Fruit fly (Drosophila melanogaster): ENCODE measurements around the gene ifc.

The ifc gene

dm6 chr2L:5943229-5944078 lies 42.7 kb upstream of the ifc start, which contains the start of the genes Sfp26Ad and Gpdh1 (continued):
- peak; percentile 91 for TF ChIP-seq ci (GFP tag; IDR thresholded peaks at IDR 0.05)
- TF ChIP-seq scrt (GFP tag; optimal IDR thresholded peaks at IDR 0.05): peak; percentile 36
- TF ChIP-seq grau (tag; optimal IDR thresholded peaks at IDR 0.05): peak; percentile 66
- TF ChIP-seq CG11696 (GFP tag; IDR thresholded peaks at IDR 0.05): no peak
- TF ChIP-seq vnd (GFP tag; IDR thresholded peaks at IDR 0.05; ENCODE audit: partially characterized antibody): no peak
- peak; percentile 2 for TF ChIP-seq fd102C (GFP tag; optimal IDR thresholded peaks at IDR 0.05)
- TF ChIP-seq CG6175 (GFP tag; IDR thresholded peaks at IDR 0.05): peak; percentile 57; the same call in 2 of the 3 replicates
- peak; percentile 16 for TF ChIP-seq disco-r (GFP tag; optimal IDR thresholded peaks at IDR 0.05)
- peak; percentile 90 for TF ChIP-seq CG15479 (GFP tag; optimal IDR thresholded peaks at IDR 0.05)
- peak; percentile 65; the same call in 1 of the 3 replicates for TF ChIP-seq so (GFP tag; IDR thresholded peaks at IDR 0.05)
- peak; percentile 71 for TF ChIP-seq CG17912 (GFP tag; optimal IDR thresholded peaks at IDR 0.05)
- no peak for TF ChIP-seq GATAe (GFP tag; conservative IDR thresholded peaks at IDR 0.05)
- no peak; the same call in 1 of the 2 replicates for TF ChIP-seq bbx (GFP tag; IDR thresholded peaks at IDR 0.05; ENCODE audit: partially characterized antibody)
- TF ChIP-seq CG12299 (tag; optimal IDR thresholded peaks at IDR 0.05): peak; percentile 64
- no peak for TF ChIP-seq ap (GFP tag; IDR thresholded peaks at IDR 0.05)
- peak; percentile 64 for TF ChIP-seq CG9609 (GFP tag; optimal IDR thresholded peaks at IDR 0.05)
- peak; percentile 55 for TF ChIP-seq unc-4 (GFP tag; IDR thresholded peaks at IDR 0.05; ENCODE audit: partially characterized antibody)
- TF ChIP-seq CG9215 (GFP tag; IDR thresholded peaks at IDR 0.05): peak; percentile 62
- peak in 1 of 2 experiments; percentile 38 for TF ChIP-seq Eip74EF (GFP tag; optimal IDR thresholded peaks at IDR 0.05)
- TF ChIP-seq btn (GFP tag; optimal IDR thresholded peaks at IDR 0.05): peak; percentile 11
- peak; percentile 85 for TF ChIP-seq CG12155 (GFP tag; optimal IDR thresholded peaks at IDR 0.05)
- TF ChIP-seq Dad (GFP tag; optimal IDR thresholded peaks at IDR 0.05): peak; percentile 79
- TF ChIP-seq Dip3 (GFP tag; optimal IDR thresholded peaks at IDR 0.05): peak; percentile 83
- TF ChIP-seq CG17186 (GFP tag; optimal IDR thresholded peaks at IDR 0.05): peak; percentile 77
- no peak for TF ChIP-seq sd (tag; optimal IDR thresholded peaks at IDR 0.05)
- peak; percentile 70 for TF ChIP-seq CHES-1-like (GFP tag; optimal IDR thresholded peaks at IDR 0.05)
- no peak for TF ChIP-seq CG8359 (GFP tag; optimal IDR thresholded peaks at IDR 0.05; ENCODE audit: borderline replicate concordance)
- peak; percentile 65 for TF ChIP-seq trh (GFP tag; optimal IDR thresholded peaks at IDR 0.05)
- peak; percentile 68 for TF ChIP-seq CG8290 (GFP tag; optimal IDR thresholded peaks at IDR 0.05)
- TF ChIP-seq CG8290 (tag; optimal IDR thresholded peaks at IDR 0.05): peak in 1 of 2 experiments; percentile 92
- no peak; the same call in 1 of the 2 replicates for TF ChIP-seq hbn (GFP tag; IDR thresholded peaks at IDR 0.05; ENCODE audit: partially characterized antibody)
- no peak for TF ChIP-seq wor (GFP tag; IDR thresholded peaks at IDR 0.05)
- peak; percentile 60 for TF ChIP-seq CG3281 (GFP tag; optimal IDR thresholded peaks at IDR 0.05)
- TF ChIP-seq CG13424 (tag; optimal IDR thresholded peaks at IDR 0.05): peak; percentile 66
- peak; percentile 55 for TF ChIP-seq pb (GFP tag; optimal IDR thresholded peaks at IDR 0.05)
- TF ChIP-seq CG9437 (GFP tag; optimal IDR thresholded peaks at IDR 0.05): peak; percentile 17
- TF ChIP-seq B-H2 (GFP tag; optimal IDR thresholded peaks at IDR 0.05): peak; percentile 85
- TF ChIP-seq Lpt (GFP tag; optimal IDR thresholded peaks at IDR 0.05): no peak
- TF ChIP-seq slbo (GFP tag; IDR thresholded peaks at IDR 0.05): peak; percentile 90
- no peak for TF ChIP-seq otp (GFP tag; IDR thresholded peaks at IDR 0.05)
- TF ChIP-seq CG10431 (GFP tag; optimal IDR thresholded peaks at IDR 0.05): no peak
- TF ChIP-seq Fer1 (GFP tag; optimal IDR thresholded peaks at IDR 0.05): peak; percentile 84
- TF ChIP-seq exex (tag; optimal IDR thresholded peaks at IDR 0.05): peak; percentile 66
- peak; percentile 79 for TF ChIP-seq CG14710 (tag; optimal IDR thresholded peaks at IDR 0.05)
- TF ChIP-seq dmrt11E (tag; optimal IDR thresholded peaks at IDR 0.05): peak; percentile 38
- peak; percentile 44 for TF ChIP-seq HmgD (GFP tag; optimal IDR thresholded peaks at IDR 0.05)
- peak; percentile 58 for TF ChIP-seq Sin3A (optimal IDR thresholded peaks at IDR 0.05)
- peak; percentile 45 for TF ChIP-seq CG8089 (GFP tag; optimal IDR thresholded peaks at IDR 0.05)
- TF ChIP-seq CG16813 (GFP tag; IDR thresholded peaks at IDR 0.05; ENCODE audit: partially characterized antibody): 0 out of 3 replicates have a peak, but pooled peaks have one; percentile 36

Data from whole organism, embryonic.